Worm (Caenorhabditis elegans) whole organism, L2 larva: ENCODE results near the gene K09E3.2.
"Not testable (repeated sequence)": the region's sequence is repeated elsewhere in the genome, so short reads cannot be mapped to it uniquely, and the experiment has no call there.

Experiments
- ama-1 ChIP-seq: fragments of 150-350 bp; optimal IDR thresholded peaks from 2 replicates; lab custom pipeline; 2018; ENCODE audit warnings: inconsistent platforms
- lsy-2 ChIP-seq, 2 experiments: fragments of 150-350 bp in 1 of 2; sonication (generic microtip) in 1 of 2; optimal IDR thresholded peaks; 2 replicates each; lab custom pipeline; 2014 to 2017; ENCODE audit warnings: missing biosample characterization in 2 of 2, missing genetic modification characterization in 2 of 2
- mdl-1 ChIP-seq, 2 experiments: fragments of 150-350 bp in 1 of 2; sonication (generic microtip) in 1 of 2; optimal IDR thresholded peaks; 2 replicates each; lab custom pipeline; 2017; ENCODE audit warnings: missing biosample characterization in 2 of 2, missing genetic modification characterization in 2 of 2
- skn-1 ChIP-seq: sonication (generic microtip); optimal IDR thresholded peaks from 2 replicates; lab custom pipeline; 2017; ENCODE audit warnings: missing biosample characterization, missing genetic modification characterization
- snpc-4 ChIP-seq: fragments of 150-350 bp; optimal IDR thresholded peaks from 2 replicates; lab custom pipeline; 2014; ENCODE audit warnings: missing biosample characterization, missing genetic modification characterization

DNA sequence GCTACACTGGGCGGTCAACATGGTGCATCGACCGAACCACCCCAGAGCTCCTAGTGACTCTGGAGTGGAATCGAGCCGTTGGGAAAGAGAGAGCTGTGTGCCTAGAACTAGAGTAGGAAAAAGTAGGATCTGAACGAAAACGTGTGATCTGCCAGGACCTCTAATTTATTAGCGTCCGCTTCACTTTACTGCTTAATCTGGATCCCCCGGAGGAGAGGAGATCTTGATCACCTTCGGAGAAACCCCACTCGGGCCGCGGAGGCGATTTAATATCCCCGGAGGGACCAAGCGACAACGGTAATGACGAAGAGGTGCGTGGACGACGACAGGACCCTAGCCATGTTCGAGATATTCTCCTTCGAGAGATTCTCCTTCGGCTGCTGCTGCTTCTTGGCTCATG is at the start of gene K09E3.2:
- TF ChIP-seq snpc-4 (tag; lab: Kevin White, UChicago); mdl-1 (tag; optimal IDR thresholded peaks at IDR 0.05; lab: Kevin White, UChicago); lsy-2 (tag; optimal IDR thresholded peaks at IDR 0.05; lab: Kevin White, UChicago); skn-1 (tag; lab: Kevin White, UChicago); ama-1 (lab: Kevin White, UChicago): not testable (repeated sequence)
